Worm (Caenorhabditis elegans): ENCODE data around the gene abu-10.

DNA sequence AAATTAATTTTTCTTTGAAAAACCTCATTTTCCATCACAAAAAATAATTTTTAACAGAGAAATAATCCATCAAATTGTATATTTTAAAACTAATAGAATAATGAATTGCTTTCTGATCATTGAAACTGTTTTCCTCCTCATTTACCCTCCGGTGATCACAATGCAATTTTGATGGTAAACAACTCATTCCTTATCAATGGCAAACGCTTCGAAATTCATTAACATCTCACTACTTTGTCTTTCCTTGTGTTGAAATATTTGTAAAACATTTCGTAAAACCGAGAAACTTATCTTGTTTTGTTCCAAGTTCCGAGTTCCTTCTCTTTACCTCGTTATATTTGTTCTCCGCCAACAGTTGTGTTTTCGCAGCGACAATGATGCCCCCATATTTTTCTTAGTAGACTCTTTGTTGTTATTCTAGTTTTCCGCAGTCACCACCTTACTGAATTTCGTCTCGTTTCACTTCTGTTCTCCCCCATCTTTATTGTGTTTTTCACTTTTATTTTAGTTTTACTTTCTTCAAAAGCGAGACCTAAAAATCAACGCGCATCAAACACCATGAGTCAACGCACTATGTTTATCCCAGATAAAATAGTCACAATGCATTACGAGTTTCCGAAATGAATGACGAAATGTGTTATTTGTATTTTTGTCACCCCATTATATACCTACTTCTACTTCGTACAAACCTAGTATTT lies 12.7 kb upstream of the abu-10 start:
- no peak for TF ChIP-seq R02D3.7 (tag; optimal IDR thresholded peaks at IDR 0.05)
- no peak for TF ChIP-seq Y48G9A.11 (GFP tag; IDR thresholded peaks at IDR 0.05)
- TF ChIP-seq F10B5.3 (tag; optimal IDR thresholded peaks at IDR 0.05) = no peak
- TF ChIP-seq ceh-28 (tag; optimal IDR thresholded peaks at IDR 0.05) = no peak
- no peak for TF ChIP-seq nhr-77 (tag; optimal IDR thresholded peaks at IDR 0.05)
- no peak for TF ChIP-seq mdt-29 (GFP tag; IDR thresholded peaks at IDR 0.05)
- TF ChIP-seq fos-1 (tag; optimal IDR thresholded peaks at IDR 0.05) = no peak
- no peak for TF ChIP-seq lsy-2 (tag; optimal IDR thresholded peaks at IDR 0.05)
